Fruit fly (Drosophila melanogaster) whole organism, embryonic: ENCODE measurements around the gene CG7377.

Experiments used
- ATbp ChIP-seq: fragments of 200-800 bp; sonication (Bioruptor generic); optimal IDR thresholded peaks from 2 replicates; lab custom pipeline; 2017; ENCODE audit warnings: missing biosample characterization, mild to moderate bottlenecking, missing genetic modification characterization, missing genetic modification reagents
- Antp ChIP-seq: fragments of 200-800 bp; sonication (Bioruptor generic); optimal IDR thresholded peaks from 3 replicates; lab custom pipeline; 2016; ENCODE audit warnings: missing biosample characterization, missing genetic modification characterization
- BEAF-32 ChIP-seq: fragments of 200-800 bp; sonication (Bioruptor generic); optimal IDR thresholded peaks from 3 replicates; lab custom pipeline; 2017; ENCODE audit warnings: missing biosample characterization, missing genetic modification characterization, mild to moderate bottlenecking, moderate library complexity, missing genetic modification reagents
- BtbVII ChIP-seq: fragments of 200-800 bp; sonication (Bioruptor generic); optimal IDR thresholded peaks from 3 replicates; lab custom pipeline; 2017; ENCODE audit warnings: missing biosample characterization, mild to moderate bottlenecking, missing genetic modification characterization
- CG10321 ChIP-seq: fragments of 200-800 bp; sonication (Bioruptor generic); IDR thresholded peaks from 2 replicates; pipeline ENCODE4 v1.3.6; 2022; ENCODE audit warnings: missing biosample characterization, missing genetic modification characterization
- CG10366 ChIP-seq: fragments of 200-800 bp; sonication (Bioruptor generic); IDR thresholded peaks from 2 replicates; pipeline ENCODE4 v1.3.6; 2022; ENCODE audit warnings: missing biosample characterization, missing genetic modification characterization
- CG10959 ChIP-seq: fragments of 200-800 bp; sonication (Bioruptor generic); IDR thresholded peaks from 2 replicates; pipeline ENCODE4 v1.3.6; 2022; ENCODE audit warnings: missing biosample characterization, missing genetic modification characterization
- CG11085 ChIP-seq: fragments of 200-800 bp; sonication (Bioruptor generic); IDR thresholded peaks from 2 replicates; pipeline ENCODE4 v1.3.6; 2022; ENCODE audit warnings: missing biosample characterization, missing genetic modification characterization
- CG11696 ChIP-seq: fragments of 200-800 bp; sonication (Bioruptor generic); IDR thresholded peaks from 2 replicates; pipeline ENCODE4 v1.3.6; 2022; ENCODE audit warnings: missing biosample characterization, missing genetic modification characterization
- CG14014 ChIP-seq: fragments of 200-800 bp; sonication (Bioruptor generic); IDR thresholded peaks from 2 replicates; pipeline ENCODE4 v1.3.6; 2022; ENCODE audit warnings: missing biosample characterization, missing genetic modification characterization
- CG16815 ChIP-seq: fragments of 200-800 bp; sonication (Bioruptor generic); optimal IDR thresholded peaks from 3 replicates; lab custom pipeline; 2017; ENCODE audit warnings: missing biosample characterization, mild to moderate bottlenecking, missing genetic modification characterization
- CG17568 ChIP-seq: fragments of 200-800 bp; sonication (Bioruptor generic); optimal IDR thresholded peaks from 2 replicates; lab custom pipeline; 2018; ENCODE audit warnings: missing biosample characterization, mild to moderate bottlenecking, missing genetic modification characterization, moderate library complexity
- CG2712 ChIP-seq: fragments of 200-800 bp; optimal IDR thresholded peaks from 3 replicates; lab custom pipeline; 2019; ENCODE audit warnings: missing biosample characterization, mild to moderate bottlenecking, missing genetic modification characterization, moderate library complexity
- CG31224 ChIP-seq: fragments of 200-800 bp; sonication (Bioruptor generic); IDR thresholded peaks from 2 replicates; pipeline ENCODE4 v1.3.6; 2022; ENCODE audit warnings: missing biosample characterization, missing genetic modification characterization
- CG3407 ChIP-seq: fragments of 200-800 bp; sonication (Bioruptor generic); optimal IDR thresholded peaks from 2 replicates; lab custom pipeline; 2018; ENCODE audit warnings: missing biosample characterization, mild to moderate bottlenecking, missing genetic modification characterization
- CG43689 ChIP-seq: fragments of 200-800 bp; sonication (Bioruptor generic); IDR thresholded peaks from 2 replicates; pipeline ENCODE4 v1.3.6; 2022; ENCODE audit warnings: missing biosample characterization, missing genetic modification characterization
- CG5180 ChIP-seq: fragments of 200-800 bp; sonication (Bioruptor generic); optimal IDR thresholded peaks from 3 replicates; lab custom pipeline; 2017; ENCODE audit warnings: missing biosample characterization, missing genetic modification characterization, mild to moderate bottlenecking, moderate library complexity, missing genetic modification reagents
- CG6175 ChIP-seq: fragments of 200-800 bp; sonication (Bioruptor generic); IDR thresholded peaks from 3 replicates; pipeline ENCODE4 v1.3.6; 2022; ENCODE audit warnings: missing biosample characterization, missing genetic modification characterization
- CG6254 ChIP-seq: fragments of 200-800 bp; sonication (Bioruptor generic); optimal IDR thresholded peaks from 3 replicates; lab custom pipeline; 2017; ENCODE audit warnings: mild to moderate bottlenecking, missing biosample characterization, missing genetic modification reagents, missing genetic modification characterization
- CG6791 ChIP-seq: fragments of 200-800 bp; sonication (Bioruptor generic); IDR thresholded peaks from 3 replicates; pipeline ENCODE4 v1.3.6; 2022; ENCODE audit warnings: missing biosample characterization, missing genetic modification characterization; ENCODE audit not compliant: partially characterized antibody
- CG8765 ChIP-seq: fragments of 200-800 bp; sonication (Bioruptor generic); IDR thresholded peaks from 2 replicates; pipeline ENCODE4 v1.3.6; 2022; ENCODE audit warnings: missing biosample characterization, missing genetic modification characterization
- Dll ChIP-seq: fragments of 200-800 bp; sonication (Bioruptor generic); IDR thresholded peaks from 4 replicates; pipeline ENCODE4 v1.3.6; 2022; ENCODE audit warnings: missing biosample characterization, missing genetic modification characterization; ENCODE audit not compliant: partially characterized antibody
- Fer3 ChIP-seq: fragments of 200-800 bp; sonication (Bioruptor generic); optimal IDR thresholded peaks from 2 replicates; lab custom pipeline; 2018; ENCODE audit warnings: missing biosample characterization, mild to moderate bottlenecking, missing genetic modification characterization, moderate library complexity
- HLH54F ChIP-seq: fragments of 200-800 bp; sonication (Bioruptor generic); optimal IDR thresholded peaks from 3 replicates; lab custom pipeline; 2016; ENCODE audit warnings: missing biosample characterization, missing genetic modification characterization
- HmgD ChIP-seq: fragments of 200-800 bp; sonication (Bioruptor generic); optimal IDR thresholded peaks from 3 replicates; lab custom pipeline; 2016; ENCODE audit warnings: missing biosample characterization, missing genetic modification characterization
- MESR4 ChIP-seq: fragments of 200-800 bp; sonication (Bioruptor generic); optimal IDR thresholded peaks from 2 replicates; lab custom pipeline; 2018; ENCODE audit warnings: missing biosample characterization, mild to moderate bottlenecking, missing genetic modification characterization, moderate library complexity
- Mad ChIP-seq: fragments of 200-800 bp; sonication (Bioruptor generic); optimal IDR thresholded peaks from 2 replicates; lab custom pipeline; 2016; ENCODE audit warnings: missing biosample characterization, missing genetic modification characterization
- Neu2 ChIP-seq: fragments of 200-800 bp; sonication (Bioruptor generic); optimal IDR thresholded peaks from 3 replicates; lab custom pipeline; 2016; ENCODE audit warnings: missing biosample characterization, missing genetic modification characterization, borderline replicate concordance
- Oaz ChIP-seq: fragments of 200-800 bp; sonication (Bioruptor generic); IDR thresholded peaks from 2 replicates; pipeline ENCODE4 v1.3.6; 2022; ENCODE audit warnings: missing biosample characterization, missing genetic modification characterization
- Poxn ChIP-seq: fragments of 200-800 bp; sonication (Bioruptor generic); IDR thresholded peaks from 2 replicates; pipeline ENCODE4 v1.3.6; 2022; ENCODE audit warnings: missing biosample characterization, missing genetic modification characterization
- Ravus ChIP-seq: fragments of 200-800 bp; sonication (Bioruptor generic); IDR thresholded peaks from 2 replicates; pipeline ENCODE4 v1.3.6; 2022; ENCODE audit warnings: missing biosample characterization, missing genetic modification characterization
- Spps ChIP-seq: fragments of 200-800 bp; sonication (Bioruptor generic); optimal IDR thresholded peaks from 2 replicates; lab custom pipeline; 2018; ENCODE audit warnings: missing biosample characterization, mild to moderate bottlenecking, missing genetic modification characterization
- bcd ChIP-seq: fragments of 200-800 bp; sonication (Bioruptor generic); optimal IDR thresholded peaks from 2 replicates; lab custom pipeline; 2017; ENCODE audit warnings: missing biosample characterization, mild to moderate bottlenecking, missing genetic modification characterization
- bowl ChIP-seq: fragments of 200-800 bp; sonication (Bioruptor generic); IDR thresholded peaks from 2 replicates; pipeline ENCODE4 v1.3.6; 2022; ENCODE audit warnings: missing biosample characterization, missing genetic modification characterization
- caup ChIP-seq: fragments of 200-800 bp; sonication (Bioruptor generic); optimal IDR thresholded peaks from 3 replicates; lab custom pipeline; 2017; ENCODE audit warnings: missing biosample characterization, mild to moderate bottlenecking, missing genetic modification characterization, moderate library complexity; ENCODE audit not compliant: severe bottlenecking
- disco-r ChIP-seq: fragments of 200-800 bp; sonication (Bioruptor generic); optimal IDR thresholded peaks from 2 replicates; lab custom pipeline; 2016; ENCODE audit warnings: missing biosample characterization, missing genetic modification characterization
- esg ChIP-seq: fragments of 200-800 bp; sonication (Bioruptor generic); conservative IDR thresholded peaks from 2 replicates; pipeline ENCODE4 v1.3.6; 2022; ENCODE audit warnings: missing biosample characterization, missing genetic modification characterization
- eve ChIP-seq, 2 experiments: fragments of >200 bp; optimal IDR thresholded peaks; 2 replicates each; lab custom pipeline; 2017; ENCODE audit warnings: missing biosample characterization in 2 of 2, missing genetic modification characterization in 2 of 2
- fru ChIP-seq: fragments of >200 bp; optimal IDR thresholded peaks from 2 replicates; lab custom pipeline; 2017
- gfzf ChIP-seq: fragments of 200-800 bp; sonication (Bioruptor generic); optimal IDR thresholded peaks from 2 replicates; lab custom pipeline; 2016; ENCODE audit warnings: missing biosample characterization, mild to moderate bottlenecking, missing genetic modification characterization, moderate library complexity
- gro ChIP-seq: fragments of 200-800 bp; sonication (Bioruptor generic); optimal IDR thresholded peaks from 2 replicates; lab custom pipeline; 2016; ENCODE audit warnings: missing biosample characterization, missing genetic modification characterization
- ham ChIP-seq: fragments of 200-800 bp; sonication (Bioruptor generic); IDR thresholded peaks from 2 replicates; pipeline ENCODE4 v1.3.6; 2022; ENCODE audit warnings: missing biosample characterization, missing genetic modification characterization
- inv ChIP-seq: fragments of 200-800 bp; sonication (Bioruptor generic); IDR thresholded peaks from 2 replicates; pipeline ENCODE4 v1.3.6; 2022; ENCODE audit warnings: missing biosample characterization, missing genetic modification characterization; ENCODE audit not compliant: partially characterized antibody
- lbe ChIP-seq: fragments of 200-800 bp; sonication (Bioruptor generic); optimal IDR thresholded peaks from 2 replicates; lab custom pipeline; 2016; ENCODE audit warnings: missing biosample characterization, mild to moderate bottlenecking, missing genetic modification characterization
- pzg ChIP-seq: fragments of 200-800 bp; sonication (Bioruptor generic); optimal IDR thresholded peaks from 3 replicates; lab custom pipeline; 2018; ENCODE audit warnings: missing biosample characterization, mild to moderate bottlenecking, missing genetic modification characterization, moderate library complexity
- sens ChIP-seq: fragments of 200-800 bp; sonication (Bioruptor generic); peaks from one replicate; lab custom pipeline; 2016; ENCODE audit warnings: missing biosample characterization, missing genetic modification characterization
- shn ChIP-seq: fragments of 200-800 bp; sonication (Bioruptor generic); optimal IDR thresholded peaks from 3 replicates; lab custom pipeline; 2016; ENCODE audit warnings: missing biosample characterization, missing genetic modification characterization
- sim ChIP-seq: fragments of 200-800 bp; sonication (Bioruptor generic); IDR thresholded peaks from 2 replicates; pipeline ENCODE4 v1.3.6; 2022; ENCODE audit warnings: missing biosample characterization, missing genetic modification characterization
- unc-4 ChIP-seq: fragments of 200-800 bp; sonication (Bioruptor generic); IDR thresholded peaks from 2 replicates; pipeline ENCODE4 v1.3.6; 2022; ENCODE audit warnings: missing biosample characterization, missing genetic modification characterization; ENCODE audit not compliant: partially characterized antibody
- vvl ChIP-seq: fragments of 200-800 bp; sonication (Bioruptor generic); IDR thresholded peaks from 2 replicates; pipeline ENCODE4 v1.3.6; 2022; ENCODE audit warnings: missing biosample characterization, missing genetic modification characterization

The CG7377 gene

dm6 chr3L:11552996-11553671 is 36.4 kb upstream of the CG7377 start (continued):
- no peak for TF ChIP-seq esg
- no peak for TF ChIP-seq CG17568 (GFP tag; lab: Kevin White, UChicago)
- no peak for TF ChIP-seq CG16815
- TF ChIP-seq bowl (GFP tag; lab: Robert Waterston, UW) = no peak
- peak; percentile 76 for TF ChIP-seq sens (GFP tag; lab: Kevin White, UChicago)
- no peak for TF ChIP-seq ATbp (GFP tag; lab: Kevin White, UChicago)
- no peak for TF ChIP-seq eve (GFP tag; optimal IDR thresholded peaks at IDR 0.05; lab: Kevin White, UChicago)
- no peak for TF ChIP-seq disco-r (GFP tag; lab: Kevin White, UChicago)
- peak; percentile 23; the same call in 1 of the 2 replicates for TF ChIP-seq inv (GFP tag; lab: Robert Waterston, UW)
- peak; percentile 61; the same call in 1 of the 2 replicates for TF ChIP-seq CG8765
- TF ChIP-seq gfzf = no peak
- no peak for TF ChIP-seq HLH54F (GFP tag; lab: Kevin White, UChicago)
- TF ChIP-seq MESR4 = no peak
- TF ChIP-seq CG43689 (GFP tag; lab: Robert Waterston, UW) = no peak
- no peak for TF ChIP-seq Neu2 (GFP tag; lab: Kevin White, UChicago)
- peak; percentile 20 for TF ChIP-seq HmgD
- no peak for TF ChIP-seq fru
- TF ChIP-seq shn (GFP tag; lab: Kevin White, UChicago) = no peak
- TF ChIP-seq CG14014 = peak; percentile 6; the same call in 1 of the 2 replicates
- TF ChIP-seq CG3407 (GFP tag; lab: Kevin White, UChicago) = peak; percentile 1
- TF ChIP-seq bcd (GFP tag; lab: Kevin White, UChicago) = no peak
- TF ChIP-seq lbe (GFP tag; lab: Kevin White, UChicago) = peak; percentile 94
- TF ChIP-seq CG31224 (GFP tag; lab: Robert Waterston, UW) = no peak
- TF ChIP-seq Ravus (GFP tag; lab: Robert Waterston, UW) = no peak
- TF ChIP-seq CG6254 (GFP tag; lab: Kevin White, UChicago) = peak; percentile 22
- no peak for TF ChIP-seq BEAF-32 (GFP tag; lab: Kevin White, UChicago)
- peak; percentile 34 for TF ChIP-seq CG2712 (tag; lab: Kevin White, UChicago)
- no peak for TF ChIP-seq CG10959
- TF ChIP-seq gro (GFP tag; lab: Kevin White, UChicago) = no peak
- no peak for TF ChIP-seq sim (GFP tag; lab: Robert Waterston, UW)
- peak; percentile 59 for TF ChIP-seq BtbVII (GFP tag; lab: Kevin White, UChicago)
- peak; percentile 28 for TF ChIP-seq pzg (GFP tag; lab: Kevin White, UChicago)
- no peak for TF ChIP-seq Poxn (GFP tag; lab: Robert Waterston, UW)
- TF ChIP-seq CG6791 (GFP tag; lab: Robert Waterston, UW) = peak; percentile 49; the same call in 2 of the 3 replicates
- TF ChIP-seq Oaz (GFP tag; lab: Robert Waterston, UW) = no peak
- no peak for TF ChIP-seq Mad (GFP tag; lab: Kevin White, UChicago)
- TF ChIP-seq CG10366 (GFP tag; lab: Robert Waterston, UW) = no peak
- no peak for TF ChIP-seq Antp
- 0 out of 2 replicates have a peak, but pooled peaks have one; percentile 17 for TF ChIP-seq CG11696 (GFP tag; lab: Robert Waterston, UW)
- no peak for TF ChIP-seq ham
- peak; percentile 62 for TF ChIP-seq unc-4 (GFP tag; lab: Robert Waterston, UW)
- no peak for TF ChIP-seq Fer3 (tag; lab: Kevin White, UChicago)
- TF ChIP-seq CG11085 (GFP tag; lab: Robert Waterston, UW) = no peak
- peak; percentile 82 for TF ChIP-seq Dll
- peak; percentile 85; the same call in 1 of the 2 replicates for TF ChIP-seq vvl
- TF ChIP-seq caup = peak; percentile 68
- peak; percentile 75 for TF ChIP-seq CG5180 (GFP tag; lab: Kevin White, UChicago)
- peak; percentile 97 for TF ChIP-seq CG6175
- TF ChIP-seq CG10321 (GFP tag; lab: Robert Waterston, UW) = no peak
- TF ChIP-seq Spps (tag; lab: Kevin White, UChicago) = peak; percentile 6
